Fruit fly (Drosophila melanogaster) whole organism, embryonic: ENCODE measurements around the gene Syx5.

Source experiments
- Bgb ChIP-seq: fragments of 200-800 bp; sonication (Bioruptor generic); IDR thresholded peaks from 2 replicates; pipeline ENCODE4 v1.3.6; 2022; ENCODE audit warnings: missing biosample characterization, missing genetic modification characterization; ENCODE audit not compliant: partially characterized antibody
- CG14050 ChIP-seq: fragments of 200-800 bp; sonication (Bioruptor generic); IDR thresholded peaks from 3 replicates; pipeline ENCODE4 v1.3.6; 2022; ENCODE audit warnings: missing biosample characterization, missing genetic modification characterization
- CG17802 ChIP-seq: fragments of 200-800 bp; sonication (Bioruptor generic); optimal IDR thresholded peaks from 2 replicates; lab custom pipeline; 2018; ENCODE audit warnings: missing biosample characterization, mild to moderate bottlenecking, missing genetic modification characterization, moderate library complexity
- CG3163 ChIP-seq: fragments of 200-800 bp; sonication (Bioruptor generic); optimal IDR thresholded peaks from 3 replicates; lab custom pipeline; 2016; ENCODE audit warnings: missing biosample characterization, missing genetic modification characterization
- CG6854 ChIP-seq: fragments of 200-800 bp; sonication (Bioruptor generic); optimal IDR thresholded peaks from 3 replicates; lab custom pipeline; 2017; ENCODE audit warnings: missing biosample characterization, mild to moderate bottlenecking, missing genetic modification characterization
- H15 ChIP-seq: fragments of 200-800 bp; sonication (Bioruptor generic); IDR thresholded peaks from 3 replicates; pipeline ENCODE4 v1.3.6; 2022; ENCODE audit warnings: missing biosample characterization, missing genetic modification characterization
- NC2β ChIP-seq: fragments of 200-800 bp; sonication (Bioruptor generic); optimal IDR thresholded peaks from 2 replicates; lab custom pipeline; 2016; ENCODE audit warnings: missing biosample characterization, missing genetic modification characterization
- abd-A ChIP-seq: fragments of 200-800 bp; sonication (Bioruptor generic); optimal IDR thresholded peaks from 3 replicates; lab custom pipeline; 2019; ENCODE audit warnings: missing biosample characterization, mild to moderate bottlenecking, missing genetic modification characterization, moderate library complexity
- ase ChIP-seq: fragments of 200-800 bp; sonication (Bioruptor generic); IDR thresholded peaks from 3 replicates; pipeline ENCODE4 v1.3.6; 2022; ENCODE audit warnings: missing biosample characterization, missing genetic modification characterization
- cad ChIP-seq: fragments of >200 bp; optimal IDR thresholded peaks from 2 replicates; lab custom pipeline; 2017; ENCODE audit warnings: missing biosample characterization, missing genetic modification characterization
- gcm ChIP-seq: fragments of 200-800 bp; sonication (Bioruptor generic); optimal IDR thresholded peaks from 2 replicates; lab custom pipeline; 2019; ENCODE audit warnings: missing biosample characterization, mild to moderate bottlenecking, missing genetic modification characterization, moderate library complexity
- gem ChIP-seq: fragments of 200-800 bp; sonication (Bioruptor generic); optimal IDR thresholded peaks from 2 replicates; lab custom pipeline; 2019; ENCODE audit warnings: missing biosample characterization, mild to moderate bottlenecking, missing genetic modification characterization, moderate library complexity
- insv ChIP-seq, 2 experiments: fragments of 200-800 bp; sonication (Bioruptor generic); optimal IDR thresholded peaks; 3 replicates each; lab custom pipeline; 2016 to 2018; ENCODE audit warnings: missing biosample characterization in 2 of 2, missing genetic modification characterization in 2 of 2
- vvl ChIP-seq: fragments of 200-800 bp; sonication (Bioruptor generic); IDR thresholded peaks from 2 replicates; pipeline ENCODE4 v1.3.6; 2022; ENCODE audit warnings: missing biosample characterization, missing genetic modification characterization

dm6 chr2L:16326892-16327291 is 19.7 kb downstream of the Syx5 start, which contains the start of gene CG4278:
- TF ChIP-seq CG6854, result no peak
- no peak for TF ChIP-seq vvl
- TF ChIP-seq cad (GFP tag; lab: Kevin White, UChicago), result no peak
- TF ChIP-seq CG17802 (tag; lab: Kevin White, UChicago), result no peak
- no peak for TF ChIP-seq insv (GFP tag; optimal IDR thresholded peaks at IDR 0.05; lab: Kevin White, UChicago)
- TF ChIP-seq gcm (GFP tag; lab: Kevin White, UChicago), result no peak
- TF ChIP-seq CG3163 (GFP tag; lab: Kevin White, UChicago), result no peak
- no peak for TF ChIP-seq NC2β
- TF ChIP-seq Bgb (GFP tag; lab: Robert Waterston, UW), result no peak
- no peak for TF ChIP-seq ase (GFP tag; lab: Robert Waterston, UW)
- no peak for TF ChIP-seq CG14050 (GFP tag; lab: Robert Waterston, UW)
- TF ChIP-seq gem (tag; lab: Kevin White, UChicago), result no peak
- no peak for TF ChIP-seq abd-A (tag; lab: Kevin White, UChicago)
- no peak for TF ChIP-seq H15 (GFP tag; lab: Robert Waterston, UW)
